Fruit fly (Drosophila melanogaster) whole organism, embryonic: ENCODE data around the gene CG14142.

Source experiments
- Antp ChIP-seq: fragments of 200-800 bp; sonication (Bioruptor generic); optimal IDR thresholded peaks from 3 replicates; lab custom pipeline; 2016; ENCODE audit warnings: missing biosample characterization, missing genetic modification characterization
- Awh ChIP-seq: fragments of 200-800 bp; sonication (Bioruptor generic); IDR thresholded peaks from 2 replicates; pipeline ENCODE4, ENCODE4 v1.3.6; 2022; ENCODE audit warnings: missing biosample characterization, missing genetic modification characterization
- B-H2 ChIP-seq: fragments of 200-800 bp; sonication (Bioruptor generic); optimal IDR thresholded peaks from 2 replicates; lab custom pipeline; 2018; ENCODE audit warnings: missing biosample characterization, mild to moderate bottlenecking, missing genetic modification characterization
- CG10274 ChIP-seq: fragments of 200-800 bp; sonication (Bioruptor generic); optimal IDR thresholded peaks from 3 replicates; lab custom pipeline; 2017; ENCODE audit warnings: missing biosample characterization, mild to moderate bottlenecking, missing genetic modification characterization
- CG11456 ChIP-seq: fragments of 200-800 bp; sonication (Bioruptor generic); IDR thresholded peaks from 3 replicates; pipeline ENCODE4 v1.3.6; 2022; ENCODE audit warnings: missing biosample characterization, missing genetic modification characterization
- CG11723 ChIP-seq: fragments of 200-800 bp; sonication (Bioruptor generic); optimal IDR thresholded peaks from 2 replicates; lab custom pipeline; 2017; ENCODE audit warnings: missing biosample characterization, mild to moderate bottlenecking, missing genetic modification characterization
- CG12104 ChIP-seq: fragments of 200-800 bp; sonication (Bioruptor generic); optimal IDR thresholded peaks from 3 replicates; lab custom pipeline; 2016; ENCODE audit warnings: missing biosample characterization, missing genetic modification characterization
- CG12299 ChIP-seq: fragments of 200-800 bp; sonication (Bioruptor generic); optimal IDR thresholded peaks from 2 replicates; lab custom pipeline; 2018; ENCODE audit warnings: missing biosample characterization, mild to moderate bottlenecking, missing genetic modification characterization
- CG12744 ChIP-seq: fragments of 200-800 bp; sonication (Bioruptor generic); optimal IDR thresholded peaks from 2 replicates; lab custom pipeline; 2016; ENCODE audit warnings: missing biosample characterization, missing genetic modification characterization
- CG13123 ChIP-seq: fragments of 200-800 bp; sonication (Bioruptor generic); optimal IDR thresholded peaks from 2 replicates; lab custom pipeline; 2016; ENCODE audit warnings: missing biosample characterization, missing genetic modification characterization
- CG13424 ChIP-seq: fragments of 200-800 bp; sonication (Bioruptor generic); optimal IDR thresholded peaks from 2 replicates; lab custom pipeline; 2019; ENCODE audit warnings: missing biosample characterization, mild to moderate bottlenecking, missing genetic modification characterization, moderate library complexity
- CG13624 ChIP-seq: fragments of 200-800 bp; sonication (Bioruptor generic); optimal IDR thresholded peaks from 2 replicates; lab custom pipeline; 2016; ENCODE audit warnings: missing biosample characterization, missing genetic modification characterization
- CG13775 ChIP-seq: fragments of 200-800 bp; sonication (Bioruptor generic); optimal IDR thresholded peaks from 3 replicates; lab custom pipeline; 2017; ENCODE audit warnings: missing biosample characterization, mild to moderate bottlenecking, missing genetic modification characterization
- CG15269 ChIP-seq: fragments of 200-800 bp; sonication (Bioruptor generic); optimal IDR thresholded peaks from 2 replicates; lab custom pipeline; 2018; ENCODE audit warnings: missing biosample characterization, mild to moderate bottlenecking, missing genetic modification characterization, moderate library complexity
- CG17802 ChIP-seq: fragments of 200-800 bp; sonication (Bioruptor generic); optimal IDR thresholded peaks from 2 replicates; lab custom pipeline; 2018; ENCODE audit warnings: missing biosample characterization, mild to moderate bottlenecking, missing genetic modification characterization, moderate library complexity
- CG18011 ChIP-seq: fragments of 200-800 bp; sonication (Bioruptor generic); optimal IDR thresholded peaks from 2 replicates; lab custom pipeline; 2017; ENCODE audit warnings: missing biosample characterization, missing genetic modification characterization, mild to moderate bottlenecking, moderate library complexity, missing genotype
- CG30431 ChIP-seq: fragments of 200-800 bp; sonication (Bioruptor generic); optimal IDR thresholded peaks from 2 replicates; lab custom pipeline; 2017; ENCODE audit warnings: missing biosample characterization, missing genetic modification characterization
- CG3281 ChIP-seq: fragments of 200-800 bp; sonication (Bioruptor generic); optimal IDR thresholded peaks from 3 replicates; lab custom pipeline; 2017; ENCODE audit warnings: missing biosample characterization, mild to moderate bottlenecking, missing genetic modification characterization
- CG3407 ChIP-seq: fragments of 200-800 bp; sonication (Bioruptor generic); optimal IDR thresholded peaks from 2 replicates; lab custom pipeline; 2018; ENCODE audit warnings: missing biosample characterization, mild to moderate bottlenecking, missing genetic modification characterization
- CG6683 ChIP-seq: fragments of 200-800 bp; sonication (Bioruptor generic); optimal IDR thresholded peaks from 2 replicates; lab custom pipeline; 2017; ENCODE audit warnings: missing biosample characterization, mild to moderate bottlenecking, missing genetic modification characterization, missing genetic modification reagents
- CG9876 ChIP-seq: fragments of 200-800 bp; sonication (Bioruptor generic); optimal IDR thresholded peaks from 2 replicates; lab custom pipeline; 2016; ENCODE audit warnings: missing biosample characterization, missing genetic modification characterization
- CrebB ChIP-seq: fragments of 200-800 bp; sonication (Bioruptor generic); optimal IDR thresholded peaks from 3 replicates; lab custom pipeline; 2018; ENCODE audit warnings: missing biosample characterization, mild to moderate bottlenecking, missing genetic modification characterization
- Ets97D ChIP-seq: fragments of 200-800 bp; sonication (Bioruptor generic); optimal IDR thresholded peaks from 3 replicates; lab custom pipeline; 2016; ENCODE audit warnings: missing biosample characterization, missing genetic modification characterization
- Fer3 ChIP-seq: fragments of 200-800 bp; sonication (Bioruptor generic); optimal IDR thresholded peaks from 2 replicates; lab custom pipeline; 2018; ENCODE audit warnings: missing biosample characterization, mild to moderate bottlenecking, missing genetic modification characterization, moderate library complexity
- Hr3 ChIP-seq: fragments of 200-800 bp; sonication (Bioruptor generic); optimal IDR thresholded peaks from 3 replicates; lab custom pipeline; 2016; ENCODE audit warnings: missing biosample characterization, missing genetic modification characterization
- Hr51 ChIP-seq, 2 experiments: fragments of 200-800 bp; sonication (Bioruptor generic); optimal IDR thresholded peaks; 2 replicates in 1 of 2; 3 replicates in 1 of 2; lab custom pipeline; 2016 to 2018; ENCODE audit warnings: missing biosample characterization in 2 of 2, missing genetic modification characterization in 2 of 2, mild to moderate bottlenecking in 1 of 2, moderate library complexity in 1 of 2
- Hsf ChIP-seq: fragments of 200-800 bp; sonication (Bioruptor generic); optimal IDR thresholded peaks from 3 replicates; lab custom pipeline; 2016; ENCODE audit warnings: missing biosample characterization, missing genetic modification characterization
- Lhr ChIP-seq: fragments of 200-800 bp; sonication (Bioruptor generic); optimal IDR thresholded peaks from 3 replicates; lab custom pipeline; 2017; ENCODE audit warnings: mild to moderate bottlenecking, missing biosample characterization, missing genetic modification reagents, missing genetic modification characterization
- Ravus ChIP-seq: fragments of 200-800 bp; sonication (Bioruptor generic); IDR thresholded peaks from 2 replicates; pipeline ENCODE4 v1.3.6; 2022; ENCODE audit warnings: missing biosample characterization, missing genetic modification characterization
- ap ChIP-seq: fragments of 200-800 bp; sonication (Bioruptor generic); IDR thresholded peaks from 2 replicates; pipeline ENCODE4 v1.3.6; 2022; ENCODE audit warnings: missing biosample characterization, missing genetic modification characterization
- bab2 ChIP-seq: fragments of 200-800 bp; sonication (Bioruptor generic); optimal IDR thresholded peaks from 2 replicates; lab custom pipeline; 2016; ENCODE audit warnings: missing biosample characterization, missing genetic modification characterization
- bbx ChIP-seq: fragments of 200-800 bp; sonication (Bioruptor generic); IDR thresholded peaks from 2 replicates; pipeline ENCODE4 v1.3.6; 2022; ENCODE audit warnings: missing biosample characterization, missing genetic modification characterization; ENCODE audit not compliant: partially characterized antibody
- bowl ChIP-seq: fragments of 200-800 bp; sonication (Bioruptor generic); IDR thresholded peaks from 2 replicates; pipeline ENCODE4 v1.3.6; 2022; ENCODE audit warnings: missing biosample characterization, missing genetic modification characterization
- crc ChIP-seq: fragments of 200-800 bp; sonication (Bioruptor generic); optimal IDR thresholded peaks from 2 replicates; lab custom pipeline; 2016; ENCODE audit warnings: missing biosample characterization, missing genetic modification characterization
- dpn ChIP-seq, 2 experiments: fragments of 200-800 bp; sonication (Bioruptor generic); optimal IDR thresholded peaks; 3 replicates each; lab custom pipeline; 2016; ENCODE audit warnings: missing biosample characterization in 2 of 2, missing genetic modification characterization in 2 of 2
- ftz-f1 ChIP-seq: fragments of 200-800 bp; sonication (Bioruptor generic); optimal IDR thresholded peaks from 2 replicates; lab custom pipeline; 2016; ENCODE audit warnings: missing biosample characterization, missing genetic modification characterization
- hkb ChIP-seq, 2 experiments: fragments of 200-800 bp in 1 of 2; fragments of >200 bp in 1 of 2; sonication (Bioruptor generic) in 1 of 2; IDR thresholded peaks in 1 of 2; optimal IDR thresholded peaks in 1 of 2; 2 replicates each; pipeline versions ENCODE4 v1.3.6 to Lab custom; 2017 to 2022; ENCODE audit warnings: missing biosample characterization in 1 of 2, missing genetic modification characterization in 1 of 2
- lbe ChIP-seq: fragments of 200-800 bp; sonication (Bioruptor generic); optimal IDR thresholded peaks from 2 replicates; lab custom pipeline; 2016; ENCODE audit warnings: missing biosample characterization, mild to moderate bottlenecking, missing genetic modification characterization
- luna ChIP-seq: fragments of 200-800 bp; sonication (Bioruptor generic); optimal IDR thresholded peaks from 2 replicates; lab custom pipeline; 2016; ENCODE audit warnings: missing biosample characterization, missing genetic modification characterization
- otp ChIP-seq: fragments of 200-800 bp; sonication (Bioruptor generic); IDR thresholded peaks from 3 replicates; pipeline ENCODE4, ENCODE4 v1.3.6; 2022; ENCODE audit warnings: missing biosample characterization, missing genetic modification characterization
- p53 ChIP-seq: fragments of 200-800 bp; sonication (Bioruptor generic); optimal IDR thresholded peaks from 2 replicates; lab custom pipeline; 2016; ENCODE audit warnings: missing biosample characterization, missing genetic modification characterization
- pros ChIP-seq: fragments of 200-800 bp; sonication (Bioruptor generic); optimal IDR thresholded peaks from 3 replicates; lab custom pipeline; 2019; ENCODE audit warnings: missing biosample characterization, mild to moderate bottlenecking, missing genetic modification characterization, moderate library complexity
- salm ChIP-seq: fragments of 200-800 bp; sonication (Bioruptor generic); optimal IDR thresholded peaks from 2 replicates; lab custom pipeline; 2018; ENCODE audit warnings: missing biosample characterization, mild to moderate bottlenecking, missing genetic modification characterization
- schlank ChIP-seq: fragments of 200-800 bp; sonication (Bioruptor generic); optimal IDR thresholded peaks from 2 replicates; lab custom pipeline; 2018; ENCODE audit warnings: missing biosample characterization, mild to moderate bottlenecking, missing genetic modification characterization
- sens ChIP-seq: fragments of 200-800 bp; sonication (Bioruptor generic); peaks from one replicate; lab custom pipeline; 2016; ENCODE audit warnings: missing biosample characterization, missing genetic modification characterization
- shn ChIP-seq: fragments of 200-800 bp; sonication (Bioruptor generic); optimal IDR thresholded peaks from 3 replicates; lab custom pipeline; 2016; ENCODE audit warnings: missing biosample characterization, missing genetic modification characterization
- sr ChIP-seq: fragments of 200-800 bp; sonication (Bioruptor generic); IDR thresholded peaks from 3 replicates; pipeline ENCODE4 v1.3.6; 2022; ENCODE audit warnings: missing biosample characterization, missing genetic modification characterization
- wek ChIP-seq: fragments of 200-800 bp; sonication (Bioruptor generic); optimal IDR thresholded peaks from 3 replicates; lab custom pipeline; 2018; ENCODE audit warnings: missing biosample characterization, mild to moderate bottlenecking, missing genetic modification characterization, moderate library complexity

CG14142 gene

DNA sequence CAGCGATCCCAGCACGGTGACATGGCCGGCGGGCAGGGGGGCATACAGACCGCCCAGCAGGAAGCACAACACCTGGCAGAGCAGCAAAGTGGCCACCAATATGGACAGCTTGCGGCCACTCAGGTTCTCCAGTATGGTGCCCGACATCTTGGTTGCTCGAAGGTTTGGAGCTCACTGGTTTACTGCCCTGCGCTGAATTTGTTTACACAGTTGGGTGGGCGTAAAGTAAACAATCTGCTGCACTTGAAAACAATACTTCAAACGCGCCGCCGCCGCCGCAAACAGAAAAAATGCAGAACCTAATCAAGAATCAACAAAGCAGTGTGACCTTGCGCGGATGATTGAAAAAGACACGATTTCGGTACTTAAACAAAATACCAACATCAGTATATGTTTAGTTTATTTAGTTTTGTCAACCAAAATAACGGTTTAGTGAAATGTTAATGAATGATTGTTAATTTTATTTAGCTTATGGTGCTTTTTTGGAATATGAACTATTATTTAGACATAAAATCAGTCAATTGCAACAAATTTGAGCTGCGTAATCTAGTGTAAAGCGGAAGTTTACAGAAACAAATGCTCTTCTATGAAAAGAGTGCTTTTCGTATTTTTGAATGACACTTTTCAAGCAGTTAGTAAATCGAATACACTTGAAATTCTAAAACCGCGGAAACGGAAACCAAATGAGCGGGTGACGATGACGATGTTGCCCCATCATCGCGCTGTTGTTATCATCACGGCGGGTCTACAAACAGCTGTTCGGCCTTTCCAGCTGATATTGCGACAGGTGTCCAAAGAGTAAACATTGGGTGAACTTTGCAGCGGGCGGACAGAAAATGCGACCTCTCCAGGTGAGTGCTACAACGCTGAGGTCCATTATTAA, 3.8 kb upstream of the CG14142 start, which contains the start of the genes wls and Adck5 (continued):
- no peak for TF ChIP-seq pros (GFP tag; lab: Kevin White, UChicago)
- TF ChIP-seq CG6683 (GFP tag; lab: Kevin White, UChicago): peak; percentile 39
- TF ChIP-seq luna (GFP tag; lab: Kevin White, UChicago): no peak
- TF ChIP-seq CG3281 (GFP tag; lab: Kevin White, UChicago): no peak
- TF ChIP-seq Ravus (GFP tag; lab: Robert Waterston, UW): no peak
- peak; percentile 36 for TF ChIP-seq lbe
- TF ChIP-seq Hr51 (GFP tag; optimal IDR thresholded peaks at IDR 0.05; lab: Kevin White, UChicago): no peak
- TF ChIP-seq otp (GFP tag; lab: Robert Waterston, UW): 0 out of 3 replicates have a peak, but pooled peaks have one; percentile 27
- TF ChIP-seq ftz-f1 (GFP tag; lab: Kevin White, UChicago): no peak
- TF ChIP-seq CG13123: peak; percentile 10
- peak; percentile 62 for TF ChIP-seq Hsf (GFP tag; lab: Kevin White, UChicago)
- TF ChIP-seq hkb (optimal IDR thresholded peaks at IDR 0.05; lab: Kevin White, UChicago): no peak
- peak; percentile 69 for TF ChIP-seq hkb (GFP tag; IDR thresholded peaks at IDR 0.05; lab: Robert Waterston, UW)
- peak; percentile 9 for TF ChIP-seq CG12104 (GFP tag; lab: Kevin White, UChicago)
- TF ChIP-seq CG9876 (GFP tag; lab: Kevin White, UChicago): no peak
- TF ChIP-seq ap: no peak
- peak; percentile 35 for TF ChIP-seq crc (GFP tag; lab: Kevin White, UChicago)
- no peak for TF ChIP-seq Hr3
- TF ChIP-seq CG13624 (GFP tag; lab: Kevin White, UChicago): peak; percentile 45
- peak; percentile 59 for TF ChIP-seq CG12744
- TF ChIP-seq Fer3 (tag; lab: Kevin White, UChicago): peak; percentile 62
- no peak for TF ChIP-seq CG17802 (tag; lab: Kevin White, UChicago)
- no peak for TF ChIP-seq B-H2 (GFP tag; lab: Kevin White, UChicago)
- no peak for TF ChIP-seq bowl
- peak; percentile 4 for TF ChIP-seq Antp (GFP tag; lab: Kevin White, UChicago)
- TF ChIP-seq Awh: 0 out of 2 replicates have a peak, but pooled peaks have one; percentile 35
- peak; percentile 41 for TF ChIP-seq Lhr (GFP tag; lab: Kevin White, UChicago)
- TF ChIP-seq CG18011 (GFP tag; lab: Kevin White, UChicago): peak; percentile 27
- TF ChIP-seq sens (GFP tag; lab: Kevin White, UChicago): peak; percentile 91
- peak; percentile 58 for TF ChIP-seq CG13775
- peak; percentile 71 for TF ChIP-seq schlank (tag; lab: Kevin White, UChicago)
- TF ChIP-seq shn (GFP tag; lab: Kevin White, UChicago): peak; percentile 36
- peak; percentile 11 for TF ChIP-seq CG3407 (GFP tag; lab: Kevin White, UChicago)
- peak; percentile 73 for TF ChIP-seq CrebB (tag; lab: Kevin White, UChicago)
- peak; percentile 9 to 57 for TF ChIP-seq dpn (GFP tag; optimal IDR thresholded peaks at IDR 0.05; lab: Kevin White, UChicago)
- TF ChIP-seq CG15269 (tag; lab: Kevin White, UChicago): no peak
- TF ChIP-seq p53 (GFP tag; lab: Kevin White, UChicago): peak; percentile 7
- TF ChIP-seq CG13424 (tag; lab: Kevin White, UChicago): peak; percentile 21
- 0 out of 3 replicates have a peak, but pooled peaks have one; percentile 46 for TF ChIP-seq sr (GFP tag; lab: Robert Waterston, UW)
- TF ChIP-seq bbx (GFP tag; lab: Robert Waterston, UW): 0 out of 2 replicates have a peak, but pooled peaks have one; percentile 8
- peak; percentile 98 for TF ChIP-seq Ets97D (GFP tag; lab: Kevin White, UChicago)
- peak; percentile 32 for TF ChIP-seq CG10274
- TF ChIP-seq CG11723 (GFP tag; lab: Kevin White, UChicago): peak; percentile 45
- TF ChIP-seq CG30431 (GFP tag; lab: Kevin White, UChicago): peak; percentile 20
- TF ChIP-seq salm: peak; percentile 25
- TF ChIP-seq CG12299: peak; percentile 46
- TF ChIP-seq wek: peak; percentile 62
- TF ChIP-seq bab2: peak; percentile 18
- peak; percentile 43; the same call in 1 of the 3 replicates for TF ChIP-seq CG11456 (GFP tag; lab: Robert Waterston, UW)
